Fruit fly (Drosophila melanogaster): ENCODE data around the gene CG6985.

- TF ChIP-seq Dfd (GFP tag; optimal IDR thresholded peaks at IDR 0.05) (no peak), dsf (GFP tag; optimal IDR thresholded peaks at IDR 0.05; ENCODE audit: borderline replicate concordance) (no peak), Vsx2 (GFP tag; optimal IDR thresholded peaks at IDR 0.05; ENCODE audit: partially characterized antibody) (no peak), Myc (optimal IDR thresholded peaks at IDR 0.05) (no peak), Abd-B (GFP tag; optimal IDR thresholded peaks at IDR 0.05) (no peak), lola (GFP tag; optimal IDR thresholded peaks at IDR 0.05) (no peak), CG32264 (GFP tag; optimal IDR thresholded peaks at IDR 0.05) (no peak), usp (GFP tag; optimal IDR thresholded peaks at IDR 0.05) (no peak), ey (GFP tag; optimal IDR thresholded peaks at IDR 0.05) (no peak)
Observed at dm6 chr3R:22776457-22776856, 35.5 kb downstream of the CG6985 start.
